Comparison of ENCODE assay signal across 1 fruit fly cellular context in the genomic region with DNA sequence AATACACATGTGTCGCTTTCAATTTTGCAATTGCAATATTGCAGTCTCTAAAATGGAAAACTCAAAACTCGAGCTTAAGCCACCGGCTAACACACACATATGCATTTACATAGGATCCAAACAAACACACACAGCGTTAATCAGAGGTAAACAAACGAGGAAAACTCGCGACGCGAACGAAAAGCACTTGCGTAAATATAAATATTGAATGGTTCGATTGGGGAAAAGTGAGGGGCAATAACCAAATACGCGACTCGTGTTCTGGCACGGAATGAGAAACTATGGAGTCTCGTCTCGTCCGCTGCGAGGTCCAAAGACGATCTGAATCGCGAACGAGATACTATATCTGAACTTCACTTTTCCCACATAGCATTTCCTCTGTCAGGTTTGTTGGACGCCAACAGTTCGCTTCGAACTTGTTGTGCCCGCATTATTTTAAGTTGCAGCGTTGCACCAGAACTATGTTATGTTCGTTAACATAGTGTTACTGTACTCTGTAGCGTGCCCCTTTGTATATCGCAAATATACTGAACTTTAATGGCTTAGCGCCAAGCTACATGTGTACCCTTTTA.
TF ChIP-seq lines count a peak whose summit lies in the region.

TSS of gene ko (minus strand) at position 321 of the 572 bp plus-strand sequence.

TF ChIP-seq in whole organism, embryonic, 481 proteins besides CTCF, POLR2A, EP300 and RAD21 (continued from another document and continues in another):
- TF ChIP-seq maf-S (GFP tag; optimal IDR thresholded peaks at IDR 0.05; lab: Kevin White, UChicago) (no peak), eyg (GFP tag; optimal IDR thresholded peaks at IDR 0.05; lab: Kevin White, UChicago) (no peak), Dek (tag; optimal IDR thresholded peaks at IDR 0.05; lab: Kevin White, UChicago) (no peak), cas (GFP tag; IDR thresholded peaks at IDR 0.05; lab: Robert Waterston, UW) (no peak), CG17385 (GFP tag; optimal IDR thresholded peaks at IDR 0.05; lab: Kevin White, UChicago) (peak; percentile 27), pb (GFP tag; optimal IDR thresholded peaks at IDR 0.05; lab: Kevin White, UChicago) (no peak), pho (GFP tag; optimal IDR thresholded peaks at IDR 0.05; lab: Kevin White, UChicago) (no peak), Max (GFP tag; optimal IDR thresholded peaks at IDR 0.05; lab: Kevin White, UChicago) (no peak), fd96Cb (tag; optimal IDR thresholded peaks at IDR 0.05; lab: Kevin White, UChicago) (no peak), CG8359 (GFP tag; optimal IDR thresholded peaks at IDR 0.05; lab: Kevin White, UChicago; ENCODE audit: borderline replicate concordance) (no peak), CG6654 (GFP tag; optimal IDR thresholded peaks at IDR 0.05; lab: Kevin White, UChicago) (no peak), BEAF-32 (GFP tag; optimal IDR thresholded peaks at IDR 0.05; lab: Kevin White, UChicago) (no peak), zfh2 (GFP tag; optimal IDR thresholded peaks at IDR 0.05; lab: Kevin White, UChicago) (no peak), YL-1 (GFP tag; optimal IDR thresholded peaks at IDR 0.05; lab: Kevin White, UChicago) (no peak), D (optimal IDR thresholded peaks at IDR 0.05; lab: Kevin White, UChicago) (no peak), D (GFP tag; optimal IDR thresholded peaks at IDR 0.05; lab: Kevin White, UChicago) (peak; percentile 58), Eip74EF (GFP tag; optimal IDR thresholded peaks at IDR 0.05; lab: Kevin White, UChicago) (peak in 1 of 2 experiments; percentile 59), CG3065 (GFP tag; optimal IDR thresholded peaks at IDR 0.05; lab: Kevin White, UChicago) (no peak), CG17186 (GFP tag; optimal IDR thresholded peaks at IDR 0.05; lab: Kevin White, UChicago) (no peak), dmrt11E (tag; optimal IDR thresholded peaks at IDR 0.05; lab: Kevin White, UChicago) (peak; percentile 30), H2.0 (GFP tag; IDR thresholded peaks at IDR 0.05; lab: Robert Waterston, UW) (no peak), hth (optimal IDR thresholded peaks at IDR 0.05; lab: Kevin White, UChicago) (no peak), CG33557 (GFP tag; optimal IDR thresholded peaks at IDR 0.05; lab: Kevin White, UChicago) (peak; percentile 75), Aef1 (GFP tag; IDR thresholded peaks at IDR 0.05; lab: Robert Waterston, UW) (no peak), CG13296 (GFP tag; optimal IDR thresholded peaks at IDR 0.05; lab: Kevin White, UChicago) (peak; percentile 3), yki (optimal IDR thresholded peaks at IDR 0.05; lab: Kevin White, UChicago) (no peak), CG12659 (GFP tag; optimal IDR thresholded peaks at IDR 0.05; lab: Kevin White, UChicago) (no peak), salm (tag; optimal IDR thresholded peaks at IDR 0.05; lab: Kevin White, UChicago) (peak; percentile 49), Deaf1 (tag; optimal IDR thresholded peaks at IDR 0.05; lab: Kevin White, UChicago) (peak; percentile 51), otp (GFP tag; IDR thresholded peaks at IDR 0.05; lab: Robert Waterston, UW) (no peak), CG4328 (GFP tag; optimal IDR thresholded peaks at IDR 0.05; lab: Kevin White, UChicago) (peak; percentile 5), PHDP (tag; optimal IDR thresholded peaks at IDR 0.05; lab: Kevin White, UChicago) (peak; percentile 40), Fer3 (tag; optimal IDR thresholded peaks at IDR 0.05; lab: Kevin White, UChicago) (peak; percentile 26), CG12236 (GFP tag; optimal IDR thresholded peaks at IDR 0.05; lab: Kevin White, UChicago) (peak; percentile 23), bsh (GFP tag; optimal IDR thresholded peaks at IDR 0.05; lab: Kevin White, UChicago) (peak in 1 of 2 experiments; percentile 63), CG10462 (GFP tag; optimal IDR thresholded peaks at IDR 0.05; lab: Kevin White, UChicago) (no peak), CG8388 (GFP tag; optimal IDR thresholded peaks at IDR 0.05; lab: Kevin White, UChicago) (peak; percentile 21), CG14050 (GFP tag; IDR thresholded peaks at IDR 0.05; lab: Robert Waterston, UW) (no peak), Dad (GFP tag; optimal IDR thresholded peaks at IDR 0.05; lab: Kevin White, UChicago) (no peak), nom (GFP tag; optimal IDR thresholded peaks at IDR 0.05; lab: Kevin White, UChicago) (peak; percentile 9), CG31388 (GFP tag; optimal IDR thresholded peaks at IDR 0.05; lab: Kevin White, UChicago) (no peak), zf30C (GFP tag; optimal IDR thresholded peaks at IDR 0.05; lab: Kevin White, UChicago) (no peak), CG17359 (tag; optimal IDR thresholded peaks at IDR 0.05; lab: Kevin White, UChicago) (peak; percentile 58), Lpt (GFP tag; optimal IDR thresholded peaks at IDR 0.05; lab: Kevin White, UChicago) (no peak), fu2 (GFP tag; optimal IDR thresholded peaks at IDR 0.05; lab: Kevin White, UChicago) (no peak), CG12299 (tag; optimal IDR thresholded peaks at IDR 0.05; lab: Kevin White, UChicago) (peak; percentile 20), ERR (GFP tag; optimal IDR thresholded peaks at IDR 0.05; lab: Kevin White, UChicago) (no peak), CG1603 (tag; optimal IDR thresholded peaks at IDR 0.05; lab: Kevin White, UChicago) (peak; percentile 52), CG16863 (GFP tag; optimal IDR thresholded peaks at IDR 0.05; lab: Kevin White, UChicago) (peak; percentile 35), exex (tag; optimal IDR thresholded peaks at IDR 0.05; lab: Kevin White, UChicago) (no peak), CG10654 (GFP tag; optimal IDR thresholded peaks at IDR 0.05; lab: Kevin White, UChicago) (peak; percentile 24), CG10979 (tag; optimal IDR thresholded peaks at IDR 0.05; lab: Kevin White, UChicago) (peak; percentile 3), CG4617 (GFP tag; optimal IDR thresholded peaks at IDR 0.05; lab: Kevin White, UChicago; ENCODE audit: borderline replicate concordance) (no peak), CG6689 (GFP tag; IDR thresholded peaks at IDR 0.05; lab: Robert Waterston, UW) (no peak), ara (GFP tag; IDR thresholded peaks at IDR 0.05; lab: Robert Waterston, UW) (peak; percentile 42; the same call in 1 of the 2 replicates), kay (GFP tag; optimal IDR thresholded peaks at IDR 0.05; lab: Kevin White, UChicago) (no peak), CG11723 (GFP tag; optimal IDR thresholded peaks at IDR 0.05; lab: Kevin White, UChicago) (peak; percentile 71), Myb (GFP tag; optimal IDR thresholded peaks at IDR 0.05; lab: Kevin White, UChicago) (no peak), esg (GFP tag; conservative IDR thresholded peaks at IDR 0.05; lab: Robert Waterston, UW) (no peak), en (GFP tag; optimal IDR thresholded peaks at IDR 0.05; lab: Kevin White, UChicago) (peak; percentile 24), phol (tag; optimal IDR thresholded peaks at IDR 0.05; lab: Kevin White, UChicago) (no peak), ftz-f1 (GFP tag; optimal IDR thresholded peaks at IDR 0.05; lab: Kevin White, UChicago) (no peak), gsb (GFP tag; IDR thresholded peaks at IDR 0.05; lab: Robert Waterston, UW) (no peak), jumu (GFP tag; optimal IDR thresholded peaks at IDR 0.05; lab: Kevin White, UChicago) (peak; percentile 13), usp (GFP tag; optimal IDR thresholded peaks at IDR 0.05; lab: Kevin White, UChicago) (no peak), CG6175 (GFP tag; IDR thresholded peaks at IDR 0.05; lab: Robert Waterston, UW) (no peak), peb (GFP tag; IDR thresholded peaks at IDR 0.05; lab: Robert Waterston, UW) (no peak), kni (GFP tag; optimal IDR thresholded peaks at IDR 0.05; lab: Kevin White, UChicago) (peak; percentile 84), CG13424 (tag; optimal IDR thresholded peaks at IDR 0.05; lab: Kevin White, UChicago) (peak; percentile 48), mirr (GFP tag; optimal IDR thresholded peaks at IDR 0.05; lab: Kevin White, UChicago) (no peak), Ptx1 (GFP tag; IDR thresholded peaks at IDR 0.05; lab: Robert Waterston, UW) (no peak), E2f1 (GFP tag; IDR thresholded peaks at IDR 0.05; lab: Robert Waterston, UW) (no peak), CG2678 (tag; optimal IDR thresholded peaks at IDR 0.05; lab: Kevin White, UChicago) (no peak), cad (GFP tag; optimal IDR thresholded peaks at IDR 0.05; lab: Kevin White, UChicago) (no peak), lola (GFP tag; optimal IDR thresholded peaks at IDR 0.05; lab: Kevin White, UChicago) (no peak), Med (GFP tag; lab: Kevin White, UChicago) (peak; percentile 76), Atf6 (GFP tag; IDR thresholded peaks at IDR 0.05; lab: Robert Waterston, UW) (no peak; the same call in 1 of the 2 replicates), MTF-1 (GFP tag; optimal IDR thresholded peaks at IDR 0.05; lab: Kevin White, UChicago; ENCODE audit: borderline replicate concordance) (peak; percentile 74), ewg (GFP tag; optimal IDR thresholded peaks at IDR 0.05; lab: Kevin White, UChicago) (peak; percentile 27), crp (GFP tag; optimal IDR thresholded peaks at IDR 0.05; lab: Kevin White, UChicago) (no peak), CG32767 (GFP tag; IDR thresholded peaks at IDR 0.05; lab: Robert Waterston, UW) (no peak), run (tag; optimal IDR thresholded peaks at IDR 0.05; lab: Kevin White, UChicago) (no peak), CG3847 (GFP tag; IDR thresholded peaks at IDR 0.05; lab: Robert Waterston, UW) (no peak), Poxn (GFP tag; IDR thresholded peaks at IDR 0.05; lab: Robert Waterston, UW) (no peak), CG11093 (GFP tag; IDR thresholded peaks at IDR 0.05; lab: Robert Waterston, UW) (no peak), CG34422 (GFP tag; IDR thresholded peaks at IDR 0.05; lab: Robert Waterston, UW) (no peak), zen (tag; optimal IDR thresholded peaks at IDR 0.05; lab: Kevin White, UChicago) (no peak), CG10959 (GFP tag; IDR thresholded peaks at IDR 0.05; lab: Robert Waterston, UW) (no peak), sna (GFP tag; IDR thresholded peaks at IDR 0.05; lab: Robert Waterston, UW; ENCODE audit: partially characterized antibody) (no peak), CG18764 (GFP tag; optimal IDR thresholded peaks at IDR 0.05; lab: Kevin White, UChicago) (no peak), sob (GFP tag; IDR thresholded peaks at IDR 0.05; lab: Robert Waterston, UW) (peak; percentile 29; the same call in 1 of the 2 replicates), bab2 (GFP tag; optimal IDR thresholded peaks at IDR 0.05; lab: Kevin White, UChicago) (peak; percentile 19), CG11504 (tag; optimal IDR thresholded peaks at IDR 0.05; lab: Kevin White, UChicago) (no peak), CG4707 (GFP tag; optimal IDR thresholded peaks at IDR 0.05; lab: Kevin White, UChicago) (peak; percentile 71), zfh1 (GFP tag; IDR thresholded peaks at IDR 0.05; lab: Robert Waterston, UW) (0 out of 3 replicates have a peak, but pooled peaks have one; percentile 36), CG17912 (GFP tag; optimal IDR thresholded peaks at IDR 0.05; lab: Kevin White, UChicago) (no peak), CG17802 (tag; optimal IDR thresholded peaks at IDR 0.05; lab: Kevin White, UChicago) (no peak), tin (GFP tag; optimal IDR thresholded peaks at IDR 0.05; lab: Kevin White, UChicago) (no peak), CG3995 (GFP tag; optimal IDR thresholded peaks at IDR 0.05; lab: Kevin White, UChicago) (no peak), slbo (GFP tag; IDR thresholded peaks at IDR 0.05; lab: Robert Waterston, UW) (no peak), lab (GFP tag; optimal IDR thresholded peaks at IDR 0.05; lab: Kevin White, UChicago) (peak; percentile 64), fd3F (GFP tag; optimal IDR thresholded peaks at IDR 0.05; lab: Kevin White, UChicago) (no peak), CG7271 (tag; optimal IDR thresholded peaks at IDR 0.05; lab: Kevin White, UChicago) (no peak), sc (optimal IDR thresholded peaks at IDR 0.05; lab: Kevin White, UChicago) (no peak), sc (GFP tag; optimal IDR thresholded peaks at IDR 0.05; lab: Kevin White, UChicago) (peak; percentile 48), CG13775 (GFP tag; optimal IDR thresholded peaks at IDR 0.05; lab: Kevin White, UChicago) (no peak), Hr51 (GFP tag; optimal IDR thresholded peaks at IDR 0.05; lab: Kevin White, UChicago) (no peak), zen2 (GFP tag; IDR thresholded peaks at IDR 0.05; lab: Robert Waterston, UW; ENCODE audit: partially characterized antibody) (peak; percentile 14; the same call in 1 of the 3 replicates), vfl (GFP tag; optimal IDR thresholded peaks at IDR 0.05; lab: Kevin White, UChicago) (no peak), odd (GFP tag; optimal IDR thresholded peaks at IDR 0.05; lab: Kevin White, UChicago) (peak; percentile 45), Sin3A (optimal IDR thresholded peaks at IDR 0.05; lab: Kevin White, UChicago) (no peak), twi (tag; optimal IDR thresholded peaks at IDR 0.05; lab: Kevin White, UChicago) (no peak), ac (GFP tag; optimal IDR thresholded peaks at IDR 0.05; lab: Kevin White, UChicago) (peak; percentile 9), CG8478 (optimal IDR thresholded peaks at IDR 0.05; lab: Kevin White, UChicago) (no peak), CG17612 (GFP tag; IDR thresholded peaks at IDR 0.05; lab: Robert Waterston, UW) (no peak), sens (GFP tag; lab: Kevin White, UChicago) (peak; percentile 93), schlank (tag; optimal IDR thresholded peaks at IDR 0.05; lab: Kevin White, UChicago) (no peak), Spps (tag; optimal IDR thresholded peaks at IDR 0.05; lab: Kevin White, UChicago) (peak; percentile 25), HmgZ (tag; optimal IDR thresholded peaks at IDR 0.05; lab: Kevin White, UChicago) (no peak), insv (GFP tag; optimal IDR thresholded peaks at IDR 0.05; lab: Kevin White, UChicago) (no peak), CG2120 (GFP tag; optimal IDR thresholded peaks at IDR 0.05; lab: Kevin White, UChicago) (no peak), CG2199 (GFP tag; IDR thresholded peaks at IDR 0.05; lab: Robert Waterston, UW) (0 out of 3 replicates have a peak, but pooled peaks have one; percentile 62), Usf (GFP tag; optimal IDR thresholded peaks at IDR 0.05; lab: Kevin White, UChicago) (no peak), D19A (tag; optimal IDR thresholded peaks at IDR 0.05; lab: Kevin White, UChicago) (no peak), CG2202 (tag; optimal IDR thresholded peaks at IDR 0.05; lab: Kevin White, UChicago) (peak; percentile 69), Dp (GFP tag; optimal IDR thresholded peaks at IDR 0.05; lab: Kevin White, UChicago) (peak; percentile 52), CG6683 (GFP tag; optimal IDR thresholded peaks at IDR 0.05; lab: Kevin White, UChicago) (peak; percentile 38), Optix (GFP tag; IDR thresholded peaks at IDR 0.05; lab: Robert Waterston, UW) (no peak), Bteb2 (GFP tag; optimal IDR thresholded peaks at IDR 0.05; lab: Kevin White, UChicago) (no peak), kah (GFP tag; optimal IDR thresholded peaks at IDR 0.05; lab: Kevin White, UChicago) (peak; percentile 42)
